Worm (Caenorhabditis elegans): ENCODE data around the gene ttr-16.

- no peak for TF ChIP-seq pes-1 (GFP tag; IDR thresholded peaks at IDR 0.05)
- TF ChIP-seq sea-1 (GFP tag; conservative IDR thresholded peaks at IDR 0.05) = no peak
- no peak for TF ChIP-seq ama-1 (optimal IDR thresholded peaks at IDR 0.05)
- TF ChIP-seq ceh-13 (GFP tag; optimal IDR thresholded peaks at IDR 0.05) = no peak
- TF ChIP-seq aly-1 (tag; optimal IDR thresholded peaks at IDR 0.05) = no peak
- no peak for TF ChIP-seq F13C5.2 (tag; optimal IDR thresholded peaks at IDR 0.05)
- no peak for TF ChIP-seq hnd-1 (tag; optimal IDR thresholded peaks at IDR 0.05)
- no peak for TF ChIP-seq flt-1 (GFP tag; IDR thresholded peaks at IDR 0.05)
Observed at ce11 chrIV:11068314-11068713, 4.4 kb upstream of the ttr-16 start.
